Worm (Caenorhabditis elegans): Measurements from ENCODE around the gene sdn-1.

Gene sdn-1

ce11 chrX:10594701-10595421 lies 1.7 kb upstream of the sdn-1 start:
- TF ChIP-seq B0310.2 (tag; optimal IDR thresholded peaks at IDR 0.05) (no peak), sea-1 (GFP tag; conservative IDR thresholded peaks at IDR 0.05) (no peak), scrt-1 (GFP tag; IDR thresholded peaks at IDR 0.05) (no peak), ets-7 (tag; optimal IDR thresholded peaks at IDR 0.05) (no peak), ama-1 (optimal IDR thresholded peaks at IDR 0.05) (no peak), hmg-4 (GFP tag; optimal IDR thresholded peaks at IDR 0.05) (peak; percentile 35), flt-1 (GFP tag; IDR thresholded peaks at IDR 0.05) (no peak), ceh-13 (GFP tag; optimal IDR thresholded peaks at IDR 0.05) (no peak), tra-4 (tag; optimal IDR thresholded peaks at IDR 0.05) (no peak)

- no peak for TF ChIP-seq ets-7 (tag; optimal IDR thresholded peaks at IDR 0.05)
- peak; percentile 77 for TF ChIP-seq hmg-4 (GFP tag; optimal IDR thresholded peaks at IDR 0.05)
- TF ChIP-seq B0310.2 (tag; optimal IDR thresholded peaks at IDR 0.05): no peak
- peak; percentile 3 for TF ChIP-seq ceh-36 (tag; optimal IDR thresholded peaks at IDR 0.05)
These were observed 732 bp upstream of the sdn-1 start for ce11 chrX:10593756-10594376.

ce11 chrX:10591208-10591782 lies 1.8 kb downstream of the sdn-1 start:
- TF ChIP-seq scrt-1 (GFP tag; IDR thresholded peaks at IDR 0.05): no peak
- TF ChIP-seq hmbx-1 (tag; optimal IDR thresholded peaks at IDR 0.05): no peak
- TF ChIP-seq hmg-4 (GFP tag; optimal IDR thresholded peaks at IDR 0.05): peak; percentile 9
- TF ChIP-seq B0310.2 (tag; optimal IDR thresholded peaks at IDR 0.05): no peak
- no peak for TF ChIP-seq F13C5.2 (tag; optimal IDR thresholded peaks at IDR 0.05)
- no peak for TF ChIP-seq flt-1 (GFP tag; IDR thresholded peaks at IDR 0.05)
- no peak for TF ChIP-seq tbx-11 (GFP tag; IDR thresholded peaks at IDR 0.05)
- no peak for TF ChIP-seq hnd-1 (tag; optimal IDR thresholded peaks at IDR 0.05)

- TF ChIP-seq hmbx-1 (tag; optimal IDR thresholded peaks at IDR 0.05) (no peak), hmg-4 (GFP tag; optimal IDR thresholded peaks at IDR 0.05) (no peak), ceh-36 (tag; optimal IDR thresholded peaks at IDR 0.05) (no peak), scrt-1 (GFP tag; IDR thresholded peaks at IDR 0.05) (no peak), tbx-37 (GFP tag; conservative IDR thresholded peaks at IDR 0.05) (no peak), pes-1 (GFP tag; IDR thresholded peaks at IDR 0.05) (0 out of 2 replicates have a peak, but pooled peaks have one; percentile 22), ets-7 (tag; optimal IDR thresholded peaks at IDR 0.05) (no peak), ama-1 (optimal IDR thresholded peaks at IDR 0.05) (peak; percentile 40), tbx-11 (GFP tag; IDR thresholded peaks at IDR 0.05) (no peak), tra-4 (tag; optimal IDR thresholded peaks at IDR 0.05) (no peak), hnd-1 (tag; optimal IDR thresholded peaks at IDR 0.05) (no peak)
These were observed 2.4 kb downstream of the sdn-1 start for ce11 chrX:10590772-10591171.

- no peak for TF ChIP-seq scrt-1 (GFP tag; IDR thresholded peaks at IDR 0.05)
- no peak for TF ChIP-seq ets-7 (tag; optimal IDR thresholded peaks at IDR 0.05)
- TF ChIP-seq hnd-1 (tag; optimal IDR thresholded peaks at IDR 0.05): no peak
- TF ChIP-seq flt-1 (GFP tag; IDR thresholded peaks at IDR 0.05): no peak
- no peak for TF ChIP-seq hmbx-1 (tag; optimal IDR thresholded peaks at IDR 0.05)
- no peak for TF ChIP-seq ceh-36 (tag; optimal IDR thresholded peaks at IDR 0.05)
- no peak for TF ChIP-seq aly-1 (tag; optimal IDR thresholded peaks at IDR 0.05)
- no peak for TF ChIP-seq sea-1 (GFP tag; conservative IDR thresholded peaks at IDR 0.05)
- no peak for TF ChIP-seq tra-4 (tag; optimal IDR thresholded peaks at IDR 0.05)
These were observed 3.7 kb downstream of the sdn-1 start, which contains the start of gene F57C7.4 for ce11 chrX:10589465-10589864. Gene F57C7.4 (minus strand): TSS chrX:10589565.

ce11 chrX:10576872-10577271 lies 16.3 kb downstream of the sdn-1 start, which contains the start of gene nhx-5:
Gene nhx-5 (plus strand): TSS chrX:10576953.
- TF ChIP-seq ceh-36 (tag; optimal IDR thresholded peaks at IDR 0.05): no peak
- TF ChIP-seq ama-1 (optimal IDR thresholded peaks at IDR 0.05): no peak
- TF ChIP-seq flt-1 (GFP tag; IDR thresholded peaks at IDR 0.05): no peak
- TF ChIP-seq ceh-13 (GFP tag; optimal IDR thresholded peaks at IDR 0.05): no peak
- TF ChIP-seq ets-7 (tag; optimal IDR thresholded peaks at IDR 0.05): no peak
- no peak for TF ChIP-seq hmbx-1 (tag; optimal IDR thresholded peaks at IDR 0.05)
- no peak for TF ChIP-seq F13C5.2 (tag; optimal IDR thresholded peaks at IDR 0.05)
- TF ChIP-seq pes-1 (GFP tag; IDR thresholded peaks at IDR 0.05): no peak
- TF ChIP-seq hmg-4 (GFP tag; optimal IDR thresholded peaks at IDR 0.05): no peak
- no peak for TF ChIP-seq hnd-1 (tag; optimal IDR thresholded peaks at IDR 0.05)
- no peak for TF ChIP-seq sea-1 (GFP tag; conservative IDR thresholded peaks at IDR 0.05)
- TF ChIP-seq tbx-11 (GFP tag; IDR thresholded peaks at IDR 0.05): no peak
- no peak for TF ChIP-seq tra-4 (tag; optimal IDR thresholded peaks at IDR 0.05)

- TF ChIP-seq ets-7 (tag; optimal IDR thresholded peaks at IDR 0.05) (no peak), tbx-11 (GFP tag; IDR thresholded peaks at IDR 0.05) (no peak), hmg-4 (GFP tag; optimal IDR thresholded peaks at IDR 0.05) (no peak), ceh-36 (tag; optimal IDR thresholded peaks at IDR 0.05) (no peak), scrt-1 (GFP tag; IDR thresholded peaks at IDR 0.05) (no peak), tra-4 (tag; optimal IDR thresholded peaks at IDR 0.05) (no peak), F13C5.2 (tag; optimal IDR thresholded peaks at IDR 0.05) (no peak)
These were observed 16.7 kb downstream of the sdn-1 start for ce11 chrX:10576410-10576809.

ce11 chrX:10569185-10569584 lies 23.9 kb downstream of the sdn-1 start, which contains the start of gene bet-2:
Gene bet-2 (plus strand): TSS chrX:10569273.
- TF ChIP-seq pes-1 (GFP tag; IDR thresholded peaks at IDR 0.05): no peak
- TF ChIP-seq sea-1 (GFP tag; conservative IDR thresholded peaks at IDR 0.05): no peak
- TF ChIP-seq hmbx-1 (tag; optimal IDR thresholded peaks at IDR 0.05): no peak
- TF ChIP-seq hmg-4 (GFP tag; optimal IDR thresholded peaks at IDR 0.05): no peak
- TF ChIP-seq scrt-1 (GFP tag; IDR thresholded peaks at IDR 0.05): no peak
- no peak for TF ChIP-seq flt-1 (GFP tag; IDR thresholded peaks at IDR 0.05)
- no peak for TF ChIP-seq aly-1 (tag; optimal IDR thresholded peaks at IDR 0.05)
- no peak for TF ChIP-seq ama-1 (optimal IDR thresholded peaks at IDR 0.05)
